Worm (Caenorhabditis elegans) whole organism, young adult: ENCODE measurements around the gene air-1.
A peak's percentile ranks its signal among the peaks of the same experiment; 100 is the strongest.

Source experiments
- B0261.1 ChIP-seq: sonication (generic microtip); optimal IDR thresholded peaks from 2 replicates; lab custom pipeline; 2016; ENCODE audit warnings: mild to moderate bottlenecking, missing genetic modification characterization, moderate library complexity, missing compliant biosample characterization
- C17E4.6 ChIP-seq: fragments of 200-800 bp; sonication (Bioruptor generic); IDR thresholded peaks from 2 replicates; pipeline ENCODE4 v1.3.6; 2022; ENCODE audit warnings: missing genetic modification reagents, missing genetic modification characterization, missing compliant biosample characterization
- F22D6.2 ChIP-seq: sonication (generic microtip); optimal IDR thresholded peaks from 2 replicates; lab custom pipeline; 2016; ENCODE audit warnings: mild to moderate bottlenecking, missing genetic modification characterization, missing compliant biosample characterization
- F33H1.4 ChIP-seq: fragments of 200-800 bp; sonication (Bioruptor generic); IDR thresholded peaks from 2 replicates; pipeline ENCODE4 v1.3.6; 2022; ENCODE audit warnings: missing genetic modification reagents, missing genetic modification characterization, missing compliant biosample characterization
- F55B11.4 ChIP-seq: sonication (generic microtip); optimal IDR thresholded peaks from 2 replicates; lab custom pipeline; 2016; ENCODE audit warnings: missing compliant biosample characterization, missing genetic modification characterization, borderline replicate concordance; ENCODE audit not compliant: insufficient read depth
- K11D2.4 ChIP-seq: fragments of 200-800 bp; sonication (Bioruptor generic); IDR thresholded peaks from 2 replicates; pipeline ENCODE4 v1.3.6; 2022; ENCODE audit warnings: missing genetic modification reagents, missing genetic modification characterization, missing compliant biosample characterization
- K12H6.12 ChIP-seq: fragments of 200-800 bp; sonication (Bioruptor generic); optimal IDR thresholded peaks from 2 replicates; lab custom pipeline; 2018; ENCODE audit warnings: mild to moderate bottlenecking, missing genetic modification characterization, missing compliant biosample characterization
- Y53F4B.3 ChIP-seq: fragments of 200-800 bp; sonication (Bioruptor generic); IDR thresholded peaks from 2 replicates; pipeline ENCODE4 v1.3.6; 2022; ENCODE audit warnings: missing genetic modification reagents, missing genetic modification characterization, missing compliant biosample characterization
- Y67H2A.10 ChIP-seq: fragments of 200-800 bp; sonication (Bioruptor generic); conservative IDR thresholded peaks from 2 replicates; pipeline ENCODE4 v1.3.6; 2022; ENCODE audit warnings: missing genetic modification reagents, missing genetic modification characterization, missing compliant biosample characterization
- athp-1 ChIP-seq: sonication (generic microtip); optimal IDR thresholded peaks from 2 replicates; lab custom pipeline; 2017; ENCODE audit warnings: mild to moderate bottlenecking, missing genetic modification characterization, missing compliant biosample characterization
- attf-3 ChIP-seq: fragments of 200-800 bp; sonication (Bioruptor generic); conservative IDR thresholded peaks from 2 replicates; pipeline ENCODE4 v1.3.6; 2022; ENCODE audit warnings: missing genetic modification reagents, missing genetic modification characterization, missing compliant biosample characterization
- bed-2 ChIP-seq: fragments of 200-800 bp; sonication (Bioruptor generic); IDR thresholded peaks from 2 replicates; pipeline ENCODE4 v1.3.6; 2022; ENCODE audit warnings: missing genetic modification reagents, missing genetic modification characterization, missing compliant biosample characterization
- ceh-100 ChIP-seq: fragments of 200-800 bp; sonication (Bioruptor generic); IDR thresholded peaks from 2 replicates; pipeline ENCODE4 v1.3.6; 2022; ENCODE audit warnings: missing genetic modification reagents, missing genetic modification characterization, missing compliant biosample characterization
- ceh-27 ChIP-seq: fragments of 200-800 bp; sonication (Bioruptor generic); optimal IDR thresholded peaks from 2 replicates; lab custom pipeline; 2018; ENCODE audit warnings: mild to moderate bottlenecking, missing genetic modification characterization, moderate library complexity, missing compliant biosample characterization
- die-1 ChIP-seq: sonication (generic microtip); optimal IDR thresholded peaks from 2 replicates; lab custom pipeline; 2016; ENCODE audit warnings: missing genotype, mild to moderate bottlenecking, missing genetic modification characterization, missing compliant biosample characterization
- efl-1 ChIP-seq: fragments of 150-350 bp; optimal IDR thresholded peaks from 2 replicates; lab custom pipeline; 2014; ENCODE audit warnings: missing biosample characterization, missing genetic modification reagents, missing genetic modification characterization
- egl-44 ChIP-seq: fragments of 200-800 bp; sonication (Bioruptor generic); IDR thresholded peaks from 2 replicates; pipeline ENCODE4 v1.3.6; 2022; ENCODE audit warnings: missing genetic modification reagents, missing genetic modification characterization, missing compliant biosample characterization
- egrh-3 ChIP-seq: fragments of 200-800 bp; sonication (Bioruptor generic); IDR thresholded peaks from 2 replicates; pipeline ENCODE4 v1.3.6; 2022; ENCODE audit warnings: missing genetic modification reagents, missing genetic modification characterization, missing compliant biosample characterization
- fkh-3 ChIP-seq: sonication (generic microtip); optimal IDR thresholded peaks from 2 replicates; lab custom pipeline; 2016; ENCODE audit warnings: mild to moderate bottlenecking, missing genetic modification characterization, missing compliant biosample characterization
- gei-17 ChIP-seq: fragments of 200-800 bp; sonication (Bioruptor generic); optimal IDR thresholded peaks from 2 replicates; lab custom pipeline; 2018; ENCODE audit warnings: mild to moderate bottlenecking, missing genetic modification characterization, missing compliant biosample characterization
- hlh-12 ChIP-seq: sonication (generic microtip); optimal IDR thresholded peaks from 2 replicates; lab custom pipeline; 2016; ENCODE audit warnings: missing genetic modification characterization, missing compliant biosample characterization
- hmg-20 ChIP-seq: fragments of 200-800 bp; sonication (Bioruptor generic); IDR thresholded peaks from 2 replicates; pipeline ENCODE4 v1.3.6; 2022; ENCODE audit warnings: missing genetic modification reagents, missing genetic modification characterization, missing compliant biosample characterization
- hsf-1 ChIP-seq: fragments of 200-800 bp; sonication (Bioruptor generic); IDR thresholded peaks from 2 replicates; pipeline ENCODE4 v1.3.6; 2022; ENCODE audit warnings: missing genetic modification reagents, missing genetic modification characterization, missing compliant biosample characterization
- lag-1 ChIP-seq: fragments of 200-800 bp; sonication (Bioruptor generic); IDR thresholded peaks from 2 replicates; pipeline ENCODE4 v1.3.6; 2022; ENCODE audit warnings: missing genetic modification reagents, missing genetic modification characterization, missing compliant biosample characterization
- lin-26 ChIP-seq: fragments of 200-800 bp; sonication (Bioruptor generic); IDR thresholded peaks from 2 replicates; pipeline ENCODE4 v1.3.6; 2022; ENCODE audit warnings: missing genetic modification reagents, missing genetic modification characterization, missing compliant biosample characterization
- lin-35 ChIP-seq, 3 experiments: fragments of 150-350 bp in 2 of 3; sonication (generic microtip) in 1 of 3; optimal IDR thresholded peaks; 2 replicates each; lab custom pipeline; 2014 to 2018; ENCODE audit warnings: missing biosample characterization in 3 of 3, missing genetic modification characterization in 3 of 3, missing genetic modification reagents in 3 of 3
- lin-40 ChIP-seq: sonication (generic microtip); optimal IDR thresholded peaks from 2 replicates; lab custom pipeline; 2016; ENCODE audit warnings: missing genetic modification characterization, mild to moderate bottlenecking, missing compliant biosample characterization, missing genotype, missing genetic modification reagents
- lsl-1 ChIP-seq: fragments of 200-800 bp; sonication (Bioruptor generic); optimal IDR thresholded peaks from 2 replicates; lab custom pipeline; 2018; ENCODE audit warnings: mild to moderate bottlenecking, missing genetic modification characterization, moderate library complexity, missing compliant biosample characterization
- madf-8 ChIP-seq: fragments of 200-800 bp; sonication (Bioruptor generic); conservative IDR thresholded peaks from 2 replicates; pipeline ENCODE4 v1.3.6; 2022; ENCODE audit warnings: missing genetic modification reagents, missing genetic modification characterization, missing compliant biosample characterization
- mes-4 ChIP-seq: sonication (generic microtip); optimal IDR thresholded peaks from 2 replicates; lab custom pipeline; 2016; ENCODE audit warnings: missing genotype, missing genetic modification characterization, missing compliant biosample characterization
- nfyb-1 ChIP-seq: fragments of 200-800 bp; sonication (Bioruptor generic); IDR thresholded peaks from 2 replicates; pipeline ENCODE4 v1.3.6; 2022; ENCODE audit warnings: missing genetic modification reagents, missing genetic modification characterization, missing compliant biosample characterization
- nhr-120 ChIP-seq: fragments of 200-800 bp; sonication (Bioruptor generic); IDR thresholded peaks from 2 replicates; pipeline ENCODE4 v1.3.6; 2022; ENCODE audit warnings: missing genetic modification characterization, missing compliant biosample characterization
- nhr-80 ChIP-seq: sonication (generic microtip); optimal IDR thresholded peaks from 2 replicates; lab custom pipeline; 2016; ENCODE audit warnings: missing genetic modification characterization, missing compliant biosample characterization
- pha-4 ChIP-seq: fragments of 150-350 bp; sonication (generic microtip); optimal IDR thresholded peaks from 2 replicates; lab custom pipeline; 2014; ENCODE audit warnings: missing biosample characterization, missing genetic modification reagents, missing genetic modification characterization
- repo-1 ChIP-seq: sonication (generic microtip); optimal IDR thresholded peaks from 2 replicates; lab custom pipeline; 2017; ENCODE audit warnings: mild to moderate bottlenecking, missing genetic modification characterization, missing compliant biosample characterization
- sdz-38 ChIP-seq: sonication (generic microtip); optimal IDR thresholded peaks from 2 replicates; lab custom pipeline; 2016; ENCODE audit warnings: missing genotype, missing genetic modification characterization, missing compliant biosample characterization
- sea-2 ChIP-seq: fragments of 200-800 bp; sonication (Bioruptor generic); IDR thresholded peaks from 2 replicates; pipeline ENCODE4 v1.3.6; 2022; ENCODE audit warnings: missing genetic modification characterization, missing compliant biosample characterization
- snpc-4 ChIP-seq, 5 experiments: fragments of 150-350 bp in 1 of 5; sonication (generic microtip) in 4 of 5; optimal IDR thresholded peaks; 2 replicates each; lab custom pipeline; 2014 to 2018; ENCODE audit warnings: missing genetic modification characterization in 5 of 5, missing biosample characterization in 3 of 5, antibody characterized with exemption in 2 of 5, mild to moderate bottlenecking in 2 of 5, missing compliant biosample characterization in 2 of 5, missing genotype in 2 of 5, moderate library complexity in 2 of 5, missing genetic modification reagents in 1 of 5
- tbp1 ChIP-seq: fragments of 200-800 bp; sonication (Bioruptor generic); optimal IDR thresholded peaks from 2 replicates; lab custom pipeline; 2018; ENCODE audit warnings: mild to moderate bottlenecking, missing genetic modification characterization, missing compliant biosample characterization
- tlf-1 ChIP-seq: fragments of 200-800 bp; sonication (Bioruptor generic); optimal IDR thresholded peaks from 2 replicates; lab custom pipeline; 2018; ENCODE audit warnings: mild to moderate bottlenecking, missing genetic modification characterization, missing compliant biosample characterization
- xnd-1 ChIP-seq: sonication (generic microtip); optimal IDR thresholded peaks from 2 replicates; lab custom pipeline; 2016; ENCODE audit warnings: missing genotype, missing genetic modification reagents, missing genetic modification characterization, missing compliant biosample characterization
- zfh-2 ChIP-seq: fragments of 200-800 bp; sonication (Bioruptor generic); conservative IDR thresholded peaks from 2 replicates; pipeline ENCODE4 v1.3.6; 2022; ENCODE audit warnings: missing genetic modification reagents, missing genetic modification characterization, missing compliant biosample characterization
- ztf-6 ChIP-seq: fragments of 200-800 bp; sonication (Bioruptor generic); IDR thresholded peaks from 2 replicates; pipeline ENCODE4 v1.3.6; 2022; ENCODE audit warnings: missing genetic modification reagents, missing genetic modification characterization, missing compliant biosample characterization

air-1 gene

DNA sequence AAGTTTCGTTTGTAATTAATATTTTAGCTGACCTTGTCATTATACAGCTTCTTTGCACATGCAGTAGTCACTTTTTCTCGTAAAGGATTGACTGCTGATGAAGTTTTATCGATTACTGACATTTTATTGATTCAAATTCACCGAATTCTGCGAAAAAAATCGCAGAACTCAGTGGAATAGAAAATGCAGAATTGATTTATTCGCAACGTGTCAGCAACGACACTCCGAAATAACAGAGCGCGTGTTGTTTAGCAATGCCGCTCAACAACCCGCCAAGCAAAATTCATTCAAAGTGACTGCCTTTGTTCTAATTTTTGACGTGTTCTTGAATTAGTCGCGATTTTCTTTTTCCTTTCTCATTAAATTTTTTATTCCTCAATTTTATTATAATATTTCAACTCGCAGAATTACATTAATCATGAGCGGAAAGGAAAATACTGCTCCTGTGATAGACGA, at the start of gene air-1, which contains the start of gene cogc-6:
Gene air-1 (plus strand): TSS at position 406 of the 456 bp plus-strand sequence.
Gene cogc-6 (minus strand): TSS at position 234 of the 456 bp plus-strand sequence.
- TF ChIP-seq attf-3: peak; percentile 94
- TF ChIP-seq ztf-6 (GFP tag; lab: Robert Waterston, UW): no peak
- peak; percentile 36 for TF ChIP-seq efl-1 (GFP tag; lab: Kevin White, UChicago)
- peak; percentile 11 for TF ChIP-seq snpc-4 (GFP tag; optimal IDR thresholded peaks at IDR 0.05; lab: Kevin White, UChicago)
- peak in 1 of 4 experiments; percentile 30 for TF ChIP-seq snpc-4 (tag; optimal IDR thresholded peaks at IDR 0.05; lab: Kevin White, UChicago)

DNA sequence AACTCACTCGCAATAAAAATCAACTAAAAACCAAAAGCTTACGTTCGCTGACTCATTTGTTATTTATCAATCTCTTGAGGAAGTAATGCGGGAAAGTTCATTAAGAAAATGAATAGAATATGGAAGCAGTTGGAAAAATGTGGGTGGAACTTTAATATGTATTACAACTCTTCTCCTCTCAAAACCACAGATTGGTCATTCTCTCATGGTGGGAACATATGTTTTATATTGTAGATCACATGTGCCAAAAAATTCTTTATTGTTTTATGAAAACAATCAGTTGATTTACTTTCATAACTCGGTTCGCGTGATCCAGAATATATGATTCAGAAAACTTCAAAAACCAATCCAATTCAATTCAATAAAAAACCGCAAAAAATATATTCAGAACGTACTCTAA, 49.6 kb upstream of the air-1 start:
- TF ChIP-seq athp-1 (tag; lab: Kevin White, UChicago): no peak
- TF ChIP-seq sea-2 (GFP tag; lab: Robert Waterston, UW): no peak
- no peak for TF ChIP-seq nfyb-1 (GFP tag; lab: Robert Waterston, UW)
- TF ChIP-seq Y53F4B.3: no peak
- no peak for TF ChIP-seq F55B11.4
- no peak for TF ChIP-seq bed-2
- TF ChIP-seq tbp1 (GFP tag; lab: Kevin White, UChicago): no peak
- no peak for TF ChIP-seq K12H6.12
- TF ChIP-seq zfh-2: no peak

DNA sequence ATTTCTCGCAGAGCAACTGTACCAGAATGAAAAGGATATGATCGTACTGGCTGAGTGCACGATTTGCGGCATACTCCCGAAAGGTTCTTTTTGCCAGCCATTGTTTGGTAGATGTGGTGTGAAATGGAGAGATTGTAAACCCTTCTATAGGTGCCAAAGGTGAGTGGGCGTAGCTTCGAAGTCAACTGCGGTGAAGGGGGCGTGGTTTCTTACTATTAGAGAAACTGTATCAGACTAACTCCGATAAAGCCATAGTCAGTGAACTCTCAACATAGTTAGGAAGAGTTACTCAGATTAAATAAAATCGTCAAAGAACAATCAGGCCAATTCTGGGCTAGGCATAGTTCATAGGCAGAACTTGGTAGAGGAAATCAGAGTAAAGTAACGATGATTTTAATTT, 43.9 kb upstream of the air-1 start, which contains the start of gene F20D6.9:
Gene F20D6.9 (minus strand): TSS at position 101 of the 400 bp plus-strand sequence.
- TF ChIP-seq gei-17 (no peak), hmg-20 (no peak), pha-4 (tag; lab: Kevin White, UChicago) (no peak), nhr-80 (tag; lab: Kevin White, UChicago) (no peak), zfh-2 (no peak), repo-1 (tag; lab: Kevin White, UChicago) (no peak), lin-26 (GFP tag; lab: Robert Waterston, UW) (no peak), die-1 (tag; lab: Kevin White, UChicago) (no peak), sdz-38 (tag; lab: Kevin White, UChicago) (no peak), Y67H2A.10 (no peak), ceh-100 (GFP tag; lab: Robert Waterston, UW) (no peak), attf-3 (no peak), sea-2 (GFP tag; lab: Robert Waterston, UW) (no peak)

DNA sequence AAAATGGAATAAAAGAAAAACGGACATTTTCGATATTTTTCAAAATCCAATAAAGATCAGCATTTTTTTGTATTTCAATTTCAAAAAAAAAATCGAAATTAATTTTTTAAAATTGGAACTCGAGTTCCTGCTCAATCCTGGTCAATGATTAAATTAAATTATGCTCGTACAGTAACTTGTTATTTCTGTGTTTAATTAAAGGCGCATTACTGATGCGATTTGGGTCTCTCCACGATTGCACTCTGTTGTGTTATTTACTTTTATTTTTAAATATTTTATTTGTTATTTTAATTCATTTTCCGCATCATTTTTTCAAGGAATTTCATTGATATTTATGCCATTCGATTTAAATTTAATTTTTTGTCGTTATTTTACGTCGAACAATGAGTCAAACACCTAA, 43.0 kb upstream of the air-1 start:
- TF ChIP-seq hsf-1 (GFP tag; lab: Robert Waterston, UW): 0 out of 2 replicates have a peak, but pooled peaks have one; percentile 25
- no peak for TF ChIP-seq gei-17
- TF ChIP-seq fkh-3: no peak
- TF ChIP-seq F33H1.4: peak; percentile 79
- peak; percentile 1 for TF ChIP-seq xnd-1 (tag; lab: Kevin White, UChicago)
- TF ChIP-seq lsl-1: peak; percentile 83
- TF ChIP-seq madf-8 (GFP tag; lab: Robert Waterston, UW): peak; percentile 43; the same call in 1 of the 2 replicates
- TF ChIP-seq F22D6.2 (tag; lab: Kevin White, UChicago): no peak
- no peak for TF ChIP-seq Y53F4B.3

DNA sequence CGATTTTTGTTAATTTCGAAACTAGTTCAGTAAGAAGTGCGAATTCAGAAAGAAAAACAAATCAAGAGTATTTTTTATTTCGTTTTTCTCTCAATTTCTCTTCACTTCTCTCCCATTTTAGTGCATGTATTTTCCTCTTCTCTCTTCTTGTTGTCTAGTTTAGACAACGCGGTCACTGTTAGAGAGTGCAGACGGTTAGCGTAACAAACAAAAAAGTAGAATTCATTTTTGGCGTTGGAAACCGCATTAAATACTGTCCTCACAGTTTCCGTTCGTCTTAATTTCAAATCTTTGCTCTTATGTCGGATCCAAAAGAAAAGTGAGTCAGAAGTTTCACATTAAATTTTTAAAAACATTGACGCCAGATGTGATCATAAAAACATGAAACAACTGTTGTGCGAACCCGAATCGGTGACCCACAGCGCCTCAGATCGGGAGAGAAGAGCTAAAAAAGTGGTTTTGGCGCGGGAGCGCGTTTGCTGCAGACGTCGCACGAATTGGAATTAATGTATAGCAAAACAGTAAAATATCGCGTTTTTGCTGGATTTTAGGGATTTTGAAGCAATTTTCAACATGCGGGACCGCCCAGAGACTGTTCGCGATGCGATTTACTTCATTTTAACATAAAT, 42.3 kb upstream of the air-1 start, which contains the start of gene srp-7:
Gene srp-7 (plus strand): TSS at position 213 of the 629 bp plus-strand sequence.
- TF ChIP-seq athp-1 (tag; lab: Kevin White, UChicago): no peak
- no peak for TF ChIP-seq K11D2.4
- no peak for TF ChIP-seq B0261.1 (tag; lab: Kevin White, UChicago)
- TF ChIP-seq F33H1.4: 0 out of 2 replicates have a peak, but pooled peaks have one; percentile 10
- no peak for TF ChIP-seq tlf-1 (GFP tag; lab: Kevin White, UChicago)
- no peak for TF ChIP-seq nhr-120 (GFP tag; lab: Robert Waterston, UW)
- no peak for TF ChIP-seq mes-4 (tag; lab: Kevin White, UChicago)
- TF ChIP-seq egrh-3 (GFP tag; lab: Robert Waterston, UW): peak; percentile 33; the same call in 1 of the 2 replicates
- peak; percentile 31 for TF ChIP-seq lin-40 (tag; lab: Kevin White, UChicago)
- no peak for TF ChIP-seq lag-1 (GFP tag; lab: Robert Waterston, UW)
- no peak for TF ChIP-seq ceh-27 (GFP tag; lab: Kevin White, UChicago)
- TF ChIP-seq egl-44: no peak
- TF ChIP-seq C17E4.6 (GFP tag; lab: Robert Waterston, UW): no peak
- no peak for TF ChIP-seq hlh-12
- no peak for TF ChIP-seq lin-35 (GFP tag; optimal IDR thresholded peaks at IDR 0.05; lab: Kevin White, UChicago)
